Worm (Caenorhabditis elegans): Measurements from ENCODE around the gene F32H5.1.
A peak's percentile ranks its signal among the peaks of the same experiment; 100 is the strongest.

F32H5.1 gene

DNA sequence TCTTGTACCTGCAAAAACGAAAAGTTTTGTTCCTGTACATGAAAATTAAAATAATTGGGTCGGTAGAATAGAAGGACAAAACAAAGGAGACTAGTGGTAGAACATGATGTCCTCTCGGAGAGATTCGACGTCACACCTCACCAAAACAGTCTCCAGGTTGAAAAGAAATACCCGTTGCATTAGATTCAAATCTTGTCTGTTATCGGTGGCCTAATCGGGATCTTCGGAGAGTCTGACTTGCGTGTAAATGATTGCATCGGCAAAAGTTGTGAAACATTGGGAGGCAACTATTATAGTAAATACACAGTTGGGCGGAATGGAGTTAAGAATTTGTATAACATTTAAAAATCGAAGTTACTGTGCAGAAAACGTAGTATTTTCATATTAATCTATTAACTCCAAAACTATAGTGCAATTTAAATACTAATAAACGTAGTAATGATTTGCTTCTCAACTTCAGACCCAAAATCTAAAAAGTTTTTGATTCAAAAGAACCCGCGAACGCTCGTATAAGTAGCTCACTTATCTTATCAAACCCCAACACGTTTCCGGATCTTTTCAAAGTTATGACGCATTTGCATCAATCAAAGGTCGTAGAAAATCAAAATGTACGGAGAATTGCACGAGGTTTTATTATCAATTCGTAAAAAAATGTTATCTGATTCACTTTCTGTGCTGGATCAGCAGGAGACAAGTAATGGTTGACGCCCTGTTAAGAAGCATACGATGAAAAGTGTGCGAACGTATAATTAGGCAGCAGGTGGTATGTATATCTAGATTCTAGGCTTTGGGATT is 24.3 kb downstream of the F32H5.1 start, which contains the start of gene nhr-168 (continued):
- TF ChIP-seq dve-1 (tag; optimal IDR thresholded peaks at IDR 0.05; ENCODE audit: insufficient read depth): peak; percentile 49
- no peak for TF ChIP-seq unc-130 (GFP tag; optimal IDR thresholded peaks at IDR 0.05)
- TF ChIP-seq Y5F2A.4 (GFP tag; optimal IDR thresholded peaks at IDR 0.05): no peak
- TF ChIP-seq dmd-6 (GFP tag; IDR thresholded peaks at IDR 0.05): peak; percentile 88
- TF ChIP-seq mxl-3 (GFP tag; optimal IDR thresholded peaks at IDR 0.05): peak; percentile 20
- peak in 1 of 2 experiments; percentile 50 for TF ChIP-seq mdl-1 (tag; optimal IDR thresholded peaks at IDR 0.05)
- no peak for TF ChIP-seq set-16 (GFP tag; IDR thresholded peaks at IDR 0.05)
- peak in 1 of 2 experiments; percentile 30 for TF ChIP-seq unc-62 (GFP tag; optimal IDR thresholded peaks at IDR 0.05 in 1 of 2)
- TF ChIP-seq unc-62 (tag; optimal IDR thresholded peaks at IDR 0.05): no peak
- no peak for TF ChIP-seq nhr-76 (tag; optimal IDR thresholded peaks at IDR 0.05)
- TF ChIP-seq lin-39 (tag; optimal IDR thresholded peaks at IDR 0.05): no peak
- TF ChIP-seq lim-7 (GFP tag; IDR thresholded peaks at IDR 0.05): no peak
- TF ChIP-seq nhr-77 (tag; optimal IDR thresholded peaks at IDR 0.05): peak; percentile 58
- no peak for TF ChIP-seq daf-19 (GFP tag; conservative IDR thresholded peaks at IDR 0.05)
- peak; percentile 55 for TF ChIP-seq nhr-28 (tag; optimal IDR thresholded peaks at IDR 0.05)
- TF ChIP-seq mdt-29 (GFP tag; IDR thresholded peaks at IDR 0.05): no peak
- no peak for TF ChIP-seq nhr-6 (tag; optimal IDR thresholded peaks at IDR 0.05)
- no peak for TF ChIP-seq mes-2 (tag; optimal IDR thresholded peaks at IDR 0.05; ENCODE audit: poor library complexity, severe bottlenecking)
- peak; percentile 6 for TF ChIP-seq hlh-30 (tag; optimal IDR thresholded peaks at IDR 0.05; ENCODE audit: insufficient read depth)
- TF ChIP-seq nhr-42 (GFP tag; IDR thresholded peaks at IDR 0.05): no peak
- TF ChIP-seq ZK546.5 (tag; optimal IDR thresholded peaks at IDR 0.05): no peak
- no peak for TF ChIP-seq lin-29 (GFP tag; IDR thresholded peaks at IDR 0.05)
- TF ChIP-seq sdz-12 (GFP tag; optimal IDR thresholded peaks at IDR 0.05): no peak
- TF ChIP-seq T20F7.1 (GFP tag; optimal IDR thresholded peaks at IDR 0.05): no peak

ce11 chrV:13330919-13331318 is 26.9 kb downstream of the F32H5.1 start, which contains the start of gene nhr-129:
Gene nhr-129 (minus strand): TSS chrV:13331019.
- TF ChIP-seq egl-43 (GFP tag; IDR thresholded peaks at IDR 0.05) (no peak), Y48G9A.11 (GFP tag; IDR thresholded peaks at IDR 0.05) (no peak), F44E2.7 (GFP tag; IDR thresholded peaks at IDR 0.05) (no peak), zfp-3 (GFP tag; conservative IDR thresholded peaks at IDR 0.05) (no peak), ZK337.2 (GFP tag; IDR thresholded peaks at IDR 0.05) (no peak), hmg-1.1 (GFP tag; IDR thresholded peaks at IDR 0.05) (no peak), spr-1 (tag; optimal IDR thresholded peaks at IDR 0.05) (no peak), sdz-12 (GFP tag; optimal IDR thresholded peaks at IDR 0.05) (no peak), mxl-2 (GFP tag; conservative IDR thresholded peaks at IDR 0.05) (no peak), gei-8 (GFP tag; optimal IDR thresholded peaks at IDR 0.05) (no peak), snpc-1.2 (GFP tag; IDR thresholded peaks at IDR 0.05) (no peak), pha-4 (GFP tag; IDR thresholded peaks at IDR 0.05) (no peak), pha-4 (tag; optimal IDR thresholded peaks at IDR 0.05) (no peak), nhr-11 (tag; optimal IDR thresholded peaks at IDR 0.05) (no peak), T26A8.4 (GFP tag; IDR thresholded peaks at IDR 0.05) (no peak), tra-1 (GFP tag; IDR thresholded peaks at IDR 0.05) (no peak), nhr-76 (tag; optimal IDR thresholded peaks at IDR 0.05) (no peak)

Data from whole organism, L4 larva.